Comparison of ENCODE assay signal across 2 fruit fly cellular contexts in the genomic region with DNA sequence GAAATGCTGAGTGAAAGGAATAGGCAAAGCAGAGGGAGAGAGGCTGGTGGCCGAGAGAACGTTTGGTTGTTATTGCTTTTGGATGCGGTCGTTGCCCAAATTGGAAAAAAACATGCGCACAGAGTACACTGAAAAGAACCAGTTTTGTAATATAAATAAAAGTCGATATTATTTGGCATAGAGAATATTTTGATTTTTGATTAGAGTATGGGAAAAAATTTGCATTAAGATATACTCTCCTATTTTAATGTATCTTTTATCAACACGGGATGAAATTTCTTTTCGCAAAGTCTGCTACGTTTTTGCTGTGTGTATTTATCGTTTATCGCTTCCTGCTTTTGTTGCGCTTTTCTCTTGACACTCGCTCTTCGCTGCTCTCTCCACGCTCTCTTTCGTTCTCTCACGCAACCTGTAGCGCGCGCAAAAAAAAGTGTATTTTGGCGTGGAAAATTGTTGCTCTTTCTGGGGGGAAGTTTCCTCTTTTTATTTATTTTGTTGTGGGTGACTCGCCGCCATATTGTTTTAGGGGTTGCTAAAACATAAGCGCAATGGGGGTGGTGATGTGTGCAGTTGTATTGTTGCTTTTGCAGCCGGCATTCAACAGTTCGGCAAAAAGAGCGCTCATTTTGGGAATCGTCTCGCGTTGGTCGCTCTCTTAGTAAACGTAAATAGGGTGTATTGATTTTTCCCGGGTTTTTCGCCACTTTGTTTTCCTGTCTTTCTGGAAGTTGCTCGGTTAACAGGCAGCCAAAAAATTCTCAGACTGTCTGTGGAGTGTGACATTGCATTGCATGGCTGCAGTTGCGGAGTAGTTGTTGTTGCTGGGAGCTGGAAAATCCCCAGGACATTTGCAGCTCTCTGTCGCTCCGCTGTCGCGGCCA.
A peak's percentile ranks its signal among the peaks of the same experiment; 100 is the strongest.
TF ChIP-seq lines count a peak whose summit lies in the region.

No protein-coding gene starts in this region.

TF ChIP-seq in whole organism, embryonic, 481 proteins besides CTCF, POLR2A, EP300 and RAD21 (continued from another document and continues in another):
- no peak for TF ChIP-seq Sin3A (optimal IDR thresholded peaks at IDR 0.05; lab: Kevin White, UChicago)
- TF ChIP-seq Camta (GFP tag; optimal IDR thresholded peaks at IDR 0.05; lab: Kevin White, UChicago) = peak; percentile 98
- peak; percentile 95 for TF ChIP-seq bab2 (GFP tag; optimal IDR thresholded peaks at IDR 0.05; lab: Kevin White, UChicago)
- TF ChIP-seq Oli (tag; optimal IDR thresholded peaks at IDR 0.05; lab: Kevin White, UChicago) = peak; percentile 97
- TF ChIP-seq maf-S (GFP tag; optimal IDR thresholded peaks at IDR 0.05; lab: Kevin White, UChicago) = peak; percentile 95
- TF ChIP-seq sug (tag; optimal IDR thresholded peaks at IDR 0.05; lab: Kevin White, UChicago) = peak; percentile 88
- TF ChIP-seq CG30403 (GFP tag; optimal IDR thresholded peaks at IDR 0.05; lab: Kevin White, UChicago) = peak; percentile 97
- TF ChIP-seq cas (GFP tag; IDR thresholded peaks at IDR 0.05; lab: Robert Waterston, UW) = peak; percentile 94
- TF ChIP-seq CG10979 (tag; optimal IDR thresholded peaks at IDR 0.05; lab: Kevin White, UChicago) = peak; percentile 98
- TF ChIP-seq nerfin-1 (tag; optimal IDR thresholded peaks at IDR 0.05; lab: Kevin White, UChicago) = peak; percentile 95
- TF ChIP-seq Taf1 (GFP tag; IDR thresholded peaks at IDR 0.05; lab: Robert Waterston, UW) = peak; percentile 93
- TF ChIP-seq NfI (GFP tag; optimal IDR thresholded peaks at IDR 0.05; lab: Kevin White, UChicago) = peak; percentile 93
- TF ChIP-seq lola (GFP tag; optimal IDR thresholded peaks at IDR 0.05; lab: Kevin White, UChicago) = peak in 1 of 3 experiments; percentile 94
- peak; percentile 98 for TF ChIP-seq HLH3B (GFP tag; IDR thresholded peaks at IDR 0.05; lab: Robert Waterston, UW)
- peak; percentile 85 for TF ChIP-seq CG3065 (GFP tag; optimal IDR thresholded peaks at IDR 0.05; lab: Kevin White, UChicago)
- TF ChIP-seq dimm (GFP tag; IDR thresholded peaks at IDR 0.05; lab: Robert Waterston, UW) = peak; percentile 91
- TF ChIP-seq CG8359 (GFP tag; optimal IDR thresholded peaks at IDR 0.05; lab: Kevin White, UChicago; ENCODE audit: borderline replicate concordance) = peak; percentile 90
- TF ChIP-seq Elba2 (GFP tag; optimal IDR thresholded peaks at IDR 0.05; lab: Kevin White, UChicago) = peak; percentile 54
- TF ChIP-seq sima (GFP tag; optimal IDR thresholded peaks at IDR 0.05; lab: Kevin White, UChicago) = peak; percentile 92
- TF ChIP-seq gfzf (GFP tag; optimal IDR thresholded peaks at IDR 0.05; lab: Kevin White, UChicago) = peak; percentile 7
- TF ChIP-seq CG14441 (GFP tag; IDR thresholded peaks at IDR 0.05; lab: Robert Waterston, UW) = peak; percentile 98
- TF ChIP-seq Ravus (GFP tag; IDR thresholded peaks at IDR 0.05; lab: Robert Waterston, UW) = peak; percentile 93
- TF ChIP-seq schlank (tag; optimal IDR thresholded peaks at IDR 0.05; lab: Kevin White, UChicago) = peak; percentile 83
- peak; percentile 94 for TF ChIP-seq CG3407 (GFP tag; optimal IDR thresholded peaks at IDR 0.05; lab: Kevin White, UChicago)
- peak; percentile 82 for TF ChIP-seq CG15073 (GFP tag; optimal IDR thresholded peaks at IDR 0.05; lab: Kevin White, UChicago)
- peak; percentile 95 for TF ChIP-seq slp2 (GFP tag; optimal IDR thresholded peaks at IDR 0.05; lab: Kevin White, UChicago)
- peak; percentile 96 for TF ChIP-seq CoRest (tag; optimal IDR thresholded peaks at IDR 0.05; lab: Kevin White, UChicago)
- no peak for TF ChIP-seq Tbp (GFP tag; optimal IDR thresholded peaks at IDR 0.05; lab: Kevin White, UChicago)
- TF ChIP-seq CG4617 (GFP tag; optimal IDR thresholded peaks at IDR 0.05; lab: Kevin White, UChicago; ENCODE audit: borderline replicate concordance) = peak; percentile 89
- TF ChIP-seq Mad (GFP tag; optimal IDR thresholded peaks at IDR 0.05; lab: Kevin White, UChicago) = peak; percentile 95
- TF ChIP-seq sisA (GFP tag; IDR thresholded peaks at IDR 0.05; lab: Robert Waterston, UW) = peak; percentile 96
- peak; percentile 75; the same call in 1 of the 3 replicates for TF ChIP-seq z (GFP tag; IDR thresholded peaks at IDR 0.05; lab: Robert Waterston, UW)
- peak; percentile 97 for TF ChIP-seq tgo (GFP tag; IDR thresholded peaks at IDR 0.05; lab: Robert Waterston, UW)
- no peak for TF ChIP-seq HLHmδ (GFP tag; optimal IDR thresholded peaks at IDR 0.05; lab: Kevin White, UChicago)
- TF ChIP-seq CG9932 (GFP tag; IDR thresholded peaks at IDR 0.05; lab: Robert Waterston, UW) = peak; percentile 94
- no peak for TF ChIP-seq sc (optimal IDR thresholded peaks at IDR 0.05; lab: Kevin White, UChicago)
- peak; percentile 91 for TF ChIP-seq sc (GFP tag; optimal IDR thresholded peaks at IDR 0.05; lab: Kevin White, UChicago)
- TF ChIP-seq CG33557 (GFP tag; optimal IDR thresholded peaks at IDR 0.05; lab: Kevin White, UChicago) = peak; percentile 90
- peak; percentile 93 for TF ChIP-seq CG13775 (GFP tag; optimal IDR thresholded peaks at IDR 0.05; lab: Kevin White, UChicago)
- TF ChIP-seq Drgx (GFP tag; IDR thresholded peaks at IDR 0.05; lab: Robert Waterston, UW) = peak; percentile 98
- TF ChIP-seq CG2116 (GFP tag; optimal IDR thresholded peaks at IDR 0.05; lab: Kevin White, UChicago) = peak; percentile 79
- peak; percentile 79 for TF ChIP-seq nom (GFP tag; optimal IDR thresholded peaks at IDR 0.05; lab: Kevin White, UChicago)
- TF ChIP-seq CG1529 (GFP tag; optimal IDR thresholded peaks at IDR 0.05; lab: Kevin White, UChicago) = peak; percentile 95
- peak; percentile 97 for TF ChIP-seq kay (GFP tag; optimal IDR thresholded peaks at IDR 0.05; lab: Kevin White, UChicago)
- peak; percentile 89 for TF ChIP-seq emc (GFP tag; optimal IDR thresholded peaks at IDR 0.05; lab: Kevin White, UChicago)
- peak; percentile 98 for TF ChIP-seq Blimp-1 (GFP tag; optimal IDR thresholded peaks at IDR 0.05; lab: Kevin White, UChicago)
- no peak for TF ChIP-seq zen2 (GFP tag; IDR thresholded peaks at IDR 0.05; lab: Robert Waterston, UW; ENCODE audit: partially characterized antibody)
- TF ChIP-seq CG3838 (GFP tag; optimal IDR thresholded peaks at IDR 0.05; lab: Kevin White, UChicago) = peak; percentile 76
- peak; percentile 96 for TF ChIP-seq lilli (GFP tag; optimal IDR thresholded peaks at IDR 0.05; lab: Kevin White, UChicago)
- peak; percentile 100 for TF ChIP-seq scrt (GFP tag; optimal IDR thresholded peaks at IDR 0.05; lab: Kevin White, UChicago)
- peak; percentile 92 for TF ChIP-seq rib (GFP tag; IDR thresholded peaks at IDR 0.05; lab: Robert Waterston, UW)
- TF ChIP-seq sens-2 (GFP tag; IDR thresholded peaks at IDR 0.05; lab: Robert Waterston, UW) = peak; percentile 92
- TF ChIP-seq unc-4 (GFP tag; IDR thresholded peaks at IDR 0.05; lab: Robert Waterston, UW; ENCODE audit: partially characterized antibody) = 0 out of 2 replicates have a peak, but pooled peaks have one; percentile 13
- TF ChIP-seq CG10147 (GFP tag; optimal IDR thresholded peaks at IDR 0.05; lab: Kevin White, UChicago) = peak; percentile 93
- peak; percentile 96 for TF ChIP-seq CG10462 (GFP tag; optimal IDR thresholded peaks at IDR 0.05; lab: Kevin White, UChicago)
- TF ChIP-seq ro (GFP tag; IDR thresholded peaks at IDR 0.05; lab: Robert Waterston, UW) = peak; percentile 92
- no peak for TF ChIP-seq CG14860 (GFP tag; IDR thresholded peaks at IDR 0.05; lab: Robert Waterston, UW; ENCODE audit: partially characterized antibody)
- peak; percentile 97 for TF ChIP-seq CG7372 (GFP tag; IDR thresholded peaks at IDR 0.05; lab: Robert Waterston, UW)
- peak; percentile 90 for TF ChIP-seq CG18476 (GFP tag; optimal IDR thresholded peaks at IDR 0.05; lab: Kevin White, UChicago)

TF ChIP-seq in whole organism, prepupa, 60 proteins besides CTCF, POLR2A, EP300 and RAD21 (continued from another document):
- TF ChIP-seq CG11902 (GFP tag; optimal IDR thresholded peaks at IDR 0.05; lab: Kevin White, UChicago) = peak; percentile 83
- peak; percentile 97 for TF ChIP-seq esn (GFP tag; optimal IDR thresholded peaks at IDR 0.05; lab: Kevin White, UChicago)
- peak; percentile 95 for TF ChIP-seq Sox102F (GFP tag; optimal IDR thresholded peaks at IDR 0.05; lab: Kevin White, UChicago)
- peak; percentile 85 for TF ChIP-seq Eip93F (GFP tag; optimal IDR thresholded peaks at IDR 0.05; lab: Kevin White, UChicago)
- peak; percentile 92 for TF ChIP-seq CG10669 (GFP tag; optimal IDR thresholded peaks at IDR 0.05; lab: Kevin White, UChicago)
- TF ChIP-seq spab (GFP tag; optimal IDR thresholded peaks at IDR 0.05; lab: Kevin White, UChicago) = peak; percentile 87
- peak; percentile 97 for TF ChIP-seq achi (GFP tag; optimal IDR thresholded peaks at IDR 0.05; lab: Kevin White, UChicago)
- TF ChIP-seq CG31627 (GFP tag; optimal IDR thresholded peaks at IDR 0.05; lab: Kevin White, UChicago) = peak; percentile 95
- TF ChIP-seq CG32006 (GFP tag; optimal IDR thresholded peaks at IDR 0.05; lab: Kevin White, UChicago) = peak; percentile 98
- TF ChIP-seq CG4318 (GFP tag; optimal IDR thresholded peaks at IDR 0.05; lab: Kevin White, UChicago) = peak; percentile 95
- TF ChIP-seq net (GFP tag; optimal IDR thresholded peaks at IDR 0.05; lab: Kevin White, UChicago) = peak; percentile 97
- peak; percentile 97 for TF ChIP-seq Smox (GFP tag; optimal IDR thresholded peaks at IDR 0.05; lab: Kevin White, UChicago)
- peak; percentile 83 for TF ChIP-seq CG1621 (tag; optimal IDR thresholded peaks at IDR 0.05; lab: Kevin White, UChicago)
TF ChIP-seq in whole organism, prepupa: peak in this region for 60.
